Worm (Caenorhabditis elegans) whole organism, L3 larva: ENCODE data around the gene clpr-2.
A peak's percentile ranks its signal among the peaks of the same experiment; 100 is the strongest.

Source experiments
- R02D3.7 ChIP-seq: fragments of 150-350 bp; optimal IDR thresholded peaks from 2 replicates; lab custom pipeline; 2014; ENCODE audit warnings: missing biosample characterization, missing genetic modification characterization
- ama-1 ChIP-seq: fragments of 150-350 bp; optimal IDR thresholded peaks from 2 replicates; lab custom pipeline; 2018
- ceh-9 ChIP-seq: sonication (generic microtip); optimal IDR thresholded peaks from 2 replicates; lab custom pipeline; 2018; ENCODE audit warnings: missing biosample characterization, missing genetic modification characterization
- elt-1 ChIP-seq: fragments of 150-350 bp; optimal IDR thresholded peaks from 2 replicates; lab custom pipeline; 2014; ENCODE audit warnings: missing biosample characterization, missing genetic modification characterization
- hmg-11 ChIP-seq: sonication (generic microtip); optimal IDR thresholded peaks from 2 replicates; lab custom pipeline; 2016; ENCODE audit warnings: missing genetic modification characterization, missing compliant biosample characterization
- lin-15B ChIP-seq: fragments of 150-350 bp; optimal IDR thresholded peaks from 2 replicates; lab custom pipeline; 2014; ENCODE audit warnings: missing biosample characterization, missing genetic modification characterization
- lin-39 ChIP-seq: fragments of 150-350 bp; optimal IDR thresholded peaks from 2 replicates; lab custom pipeline; 2018; ENCODE audit warnings: missing biosample characterization, missing genetic modification reagents, missing genetic modification characterization
- lsy-12 ChIP-seq: sonication (generic microtip); optimal IDR thresholded peaks from 2 replicates; lab custom pipeline; 2016; ENCODE audit warnings: mild to moderate bottlenecking, missing genetic modification characterization, missing compliant biosample characterization
- nfya-1 ChIP-seq: sonication (generic microtip); optimal IDR thresholded peaks from 2 replicates; lab custom pipeline; 2017; ENCODE audit warnings: missing genetic modification characterization, mild to moderate bottlenecking, missing compliant biosample characterization, antibody characterized with exemption, moderate library complexity; ENCODE audit not compliant: insufficient read depth
- pha-4 ChIP-seq: fragments of 150-350 bp; optimal IDR thresholded peaks from 2 replicates; lab custom pipeline; 2014; ENCODE audit warnings: missing biosample characterization, missing genetic modification reagents, missing genetic modification characterization

The clpr-2 gene

DNA sequence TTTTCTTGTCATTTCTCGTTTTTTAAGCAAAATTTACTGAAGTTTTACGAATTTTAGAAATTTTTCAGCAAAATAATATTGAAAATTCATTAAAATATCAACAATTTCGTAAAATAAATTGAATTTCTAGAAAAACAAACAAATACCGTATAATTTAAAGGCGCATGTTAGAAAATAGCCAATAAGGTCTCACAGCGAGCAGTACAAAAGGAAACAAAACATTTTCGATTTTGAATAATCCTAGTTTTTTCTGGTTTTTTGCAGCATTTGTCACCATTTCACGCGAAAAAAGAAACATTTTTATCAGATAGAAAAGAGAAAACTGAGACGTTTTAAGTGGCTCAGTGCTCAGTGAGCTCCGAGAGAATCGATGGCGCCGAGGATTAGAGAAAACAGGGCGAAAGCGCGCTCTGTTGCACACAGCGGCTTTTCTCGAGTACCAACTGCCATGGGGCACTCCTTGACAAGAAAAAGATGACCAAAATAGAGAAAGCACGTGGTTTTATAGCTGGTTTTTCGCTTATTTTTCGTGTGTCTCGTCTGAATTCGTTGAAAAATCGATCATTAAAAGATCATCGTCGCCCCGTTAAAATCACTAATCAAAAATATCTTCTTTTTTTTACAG lies 51.3 kb downstream of the clpr-2 start, which contains the start of the genes alh-6 and fcho-1:
alh-6 (minus strand) TSS at position 242 of the 625 bp plus-strand sequence.
fcho-1 (plus strand) TSS at position 624 of the 625 bp plus-strand sequence.
- TF ChIP-seq ceh-9 (tag; lab: Kevin White, UChicago) (no peak), R02D3.7 (no peak), nfya-1 (tag; lab: Kevin White, UChicago) (peak; percentile 46), hmg-11 (tag; lab: Kevin White, UChicago) (peak; percentile 14), pha-4 (tag; lab: Kevin White, UChicago) (peak; percentile 42), lin-39 (tag; lab: Kevin White, UChicago) (peak; percentile 58), elt-1 (no peak), lin-15B (tag; lab: Kevin White, UChicago) (peak; percentile 71), ama-1 (lab: Kevin White, UChicago) (peak; percentile 6), lsy-12 (tag; lab: Kevin White, UChicago) (peak; percentile 13)
